Fruit fly (Drosophila melanogaster) whole organism, prepupa: Measurements from ENCODE around the gene MKP-4.

Experiments
- CG10631 ChIP-seq: fragments of 200-800 bp; sonication (Bioruptor generic); optimal IDR thresholded peaks from 2 replicates; lab custom pipeline; 2016; ENCODE audit warnings: missing biosample characterization, missing genetic modification characterization
- CG10669 ChIP-seq: fragments of 200-800 bp; sonication (Bioruptor generic); optimal IDR thresholded peaks from 3 replicates; lab custom pipeline; 2018; ENCODE audit warnings: missing biosample characterization, mild to moderate bottlenecking, missing genetic modification characterization, moderate library complexity
- CG11762 ChIP-seq: fragments of 200-800 bp; sonication (Bioruptor generic); optimal IDR thresholded peaks from 3 replicates; lab custom pipeline; 2016; ENCODE audit warnings: missing biosample characterization, missing genetic modification characterization; ENCODE audit not compliant: insufficient read depth
- CG11902 ChIP-seq: fragments of 200-800 bp; sonication (Bioruptor generic); optimal IDR thresholded peaks from 3 replicates; lab custom pipeline; 2016; ENCODE audit warnings: missing biosample characterization, missing genetic modification characterization
- CG15336 ChIP-seq: fragments of 200-800 bp; sonication (Bioruptor generic); IDR thresholded peaks from 2 replicates; pipeline ENCODE4 v1.3.6; 2022; ENCODE audit warnings: missing biosample characterization, missing genetic modification characterization
- CG1621 ChIP-seq: fragments of 200-800 bp; sonication (Bioruptor generic); optimal IDR thresholded peaks from 3 replicates; lab custom pipeline; 2018; ENCODE audit warnings: missing biosample characterization, mild to moderate bottlenecking, missing genetic modification characterization
- CG16779 ChIP-seq: fragments of 200-800 bp; sonication (Bioruptor generic); optimal IDR thresholded peaks from 3 replicates; lab custom pipeline; 2017; ENCODE audit warnings: missing biosample characterization, mild to moderate bottlenecking, missing genetic modification characterization
- CG31627 ChIP-seq: fragments of 200-800 bp; sonication (Bioruptor generic); optimal IDR thresholded peaks from 3 replicates; lab custom pipeline; 2016; ENCODE audit warnings: missing biosample characterization, missing genetic modification characterization
- CG32006 ChIP-seq: fragments of 200-800 bp; sonication (Bioruptor generic); optimal IDR thresholded peaks from 3 replicates; lab custom pipeline; 2017; ENCODE audit warnings: missing biosample characterization, mild to moderate bottlenecking, missing genetic modification characterization
- CG34406 ChIP-seq: fragments of 200-800 bp; sonication (Bioruptor generic); optimal IDR thresholded peaks from 3 replicates; lab custom pipeline; 2016; ENCODE audit warnings: missing biosample characterization, missing genetic modification characterization
- CG3919 ChIP-seq: fragments of 200-800 bp; sonication (Bioruptor generic); optimal IDR thresholded peaks from 3 replicates; lab custom pipeline; 2016; ENCODE audit warnings: missing biosample characterization, missing genetic modification characterization
- CG4318 ChIP-seq: fragments of 200-800 bp; sonication (Bioruptor generic); optimal IDR thresholded peaks from 3 replicates; lab custom pipeline; 2017; ENCODE audit warnings: missing biosample characterization, mild to moderate bottlenecking, missing genetic modification characterization
- CG6276 ChIP-seq: fragments of 200-800 bp; sonication (Bioruptor generic); optimal IDR thresholded peaks from 2 replicates; lab custom pipeline; 2017; ENCODE audit warnings: missing biosample characterization, mild to moderate bottlenecking, missing genetic modification characterization
- CG6792 ChIP-seq: fragments of 200-800 bp; sonication (Bioruptor generic); optimal IDR thresholded peaks from 3 replicates; lab custom pipeline; 2016; ENCODE audit warnings: missing biosample characterization, missing genetic modification characterization
- CG6808 ChIP-seq: fragments of 200-800 bp; sonication (Bioruptor generic); optimal IDR thresholded peaks from 3 replicates; lab custom pipeline; 2017; ENCODE audit warnings: missing biosample characterization, missing genetic modification characterization, mild to moderate bottlenecking, moderate library complexity, missing genetic modification reagents
- CG6854 ChIP-seq: fragments of 200-800 bp; sonication (Bioruptor generic); optimal IDR thresholded peaks from 2 replicates; lab custom pipeline; 2017; ENCODE audit warnings: missing biosample characterization, mild to moderate bottlenecking, missing genetic modification characterization
- CG7368 ChIP-seq: fragments of 200-800 bp; sonication (Bioruptor generic); optimal IDR thresholded peaks from 3 replicates; lab custom pipeline; 2016; ENCODE audit warnings: missing biosample characterization, missing genetic modification characterization
- CG8119 ChIP-seq: fragments of 200-800 bp; sonication (Bioruptor generic); IDR thresholded peaks from 3 replicates; pipeline ENCODE4 v1.3.6; 2022; ENCODE audit warnings: missing biosample characterization, missing genetic modification characterization
- CG8319 ChIP-seq: fragments of 200-800 bp; sonication (Bioruptor generic); optimal IDR thresholded peaks from 3 replicates; lab custom pipeline; 2016; ENCODE audit warnings: missing biosample characterization, missing genetic modification characterization
- CG8632 ChIP-seq: fragments of 200-800 bp; sonication (Bioruptor generic); optimal IDR thresholded peaks from 3 replicates; lab custom pipeline; 2016; ENCODE audit warnings: missing biosample characterization, missing genetic modification characterization
- CG9139 ChIP-seq: fragments of 200-800 bp; sonication (Bioruptor generic); optimal IDR thresholded peaks from 3 replicates; lab custom pipeline; 2017; ENCODE audit warnings: missing biosample characterization, mild to moderate bottlenecking, missing genetic modification characterization
- Eip75B ChIP-seq: fragments of 200-800 bp; sonication (Bioruptor generic); optimal IDR thresholded peaks from 3 replicates; lab custom pipeline; 2016; ENCODE audit warnings: missing biosample characterization, missing genetic modification characterization
- Eip78C ChIP-seq: fragments of 200-800 bp; sonication (Bioruptor generic); peaks from one replicate; lab custom pipeline; 2016; ENCODE audit warnings: missing biosample characterization, missing genetic modification characterization
- Eip93F ChIP-seq: fragments of 200-800 bp; sonication (Bioruptor generic); optimal IDR thresholded peaks from 2 replicates; lab custom pipeline; 2016; ENCODE audit warnings: missing biosample characterization, mild to moderate bottlenecking, missing genetic modification characterization
- Ets21C ChIP-seq: fragments of 200-800 bp; sonication (Bioruptor generic); optimal IDR thresholded peaks from 3 replicates; lab custom pipeline; 2016; ENCODE audit warnings: missing biosample characterization, missing genetic modification characterization
- Ets96B ChIP-seq: fragments of 200-800 bp; optimal IDR thresholded peaks from 2 replicates; lab custom pipeline; 2019; ENCODE audit warnings: missing biosample characterization, mild to moderate bottlenecking, missing genetic modification characterization, moderate library complexity
- Gug ChIP-seq: fragments of 200-800 bp; sonication (Bioruptor generic); IDR thresholded peaks from 2 replicates; pipeline ENCODE4 v1.3.6; 2022; ENCODE audit warnings: missing biosample characterization, missing genetic modification characterization
- Hr38 ChIP-seq: sonication (Bioruptor generic); optimal IDR thresholded peaks from 2 replicates; lab custom pipeline; 2016; ENCODE audit warnings: missing biosample characterization, missing genetic modification characterization
- Hr39 ChIP-seq: fragments of 200-800 bp; sonication (Bioruptor generic); optimal IDR thresholded peaks from 2 replicates; lab custom pipeline; 2016; ENCODE audit warnings: missing biosample characterization, missing genetic modification characterization
- Hr4 ChIP-seq: fragments of 200-800 bp; sonication (Bioruptor generic); optimal IDR thresholded peaks from 3 replicates; lab custom pipeline; 2016; ENCODE audit warnings: missing biosample characterization, missing genetic modification characterization
- Met ChIP-seq: fragments of 200-800 bp; sonication (Bioruptor generic); optimal IDR thresholded peaks from 3 replicates; lab custom pipeline; 2016; ENCODE audit warnings: missing biosample characterization, missing genetic modification characterization
- Smox ChIP-seq: fragments of 200-800 bp; sonication (Bioruptor generic); optimal IDR thresholded peaks from 3 replicates; lab custom pipeline; 2016; ENCODE audit warnings: missing biosample characterization, missing genetic modification characterization
- Sox14 ChIP-seq: fragments of 200-800 bp; sonication (Bioruptor generic); optimal IDR thresholded peaks from 3 replicates; lab custom pipeline; 2016; ENCODE audit warnings: missing biosample characterization, missing genetic modification characterization
- Sox15 ChIP-seq: fragments of 200-800 bp; sonication (Bioruptor generic); optimal IDR thresholded peaks from 3 replicates; lab custom pipeline; 2016; ENCODE audit warnings: missing biosample characterization, missing genetic modification characterization
- acj6 ChIP-seq: fragments of 200-800 bp; sonication (Bioruptor generic); optimal IDR thresholded peaks from 3 replicates; lab custom pipeline; 2016; ENCODE audit warnings: missing biosample characterization, missing genetic modification characterization
- dsx ChIP-seq: fragments of 200-800 bp; optimal IDR thresholded peaks from 3 replicates; lab custom pipeline; 2019; ENCODE audit warnings: missing biosample characterization, mild to moderate bottlenecking, missing genetic modification characterization, moderate library complexity; ENCODE audit not compliant: poor library complexity, severe bottlenecking
- eg ChIP-seq: fragments of 200-800 bp; sonication (Bioruptor generic); IDR thresholded peaks from 3 replicates; pipeline ENCODE4 v1.3.6; 2022; ENCODE audit warnings: missing biosample characterization, missing genetic modification characterization
- fd59A ChIP-seq: fragments of 200-800 bp; sonication (Bioruptor generic); optimal IDR thresholded peaks from 2 replicates; lab custom pipeline; 2017; ENCODE audit warnings: missing biosample characterization, mild to moderate bottlenecking, missing genetic modification characterization, missing genetic modification reagents
- fd85E ChIP-seq: fragments of 200-800 bp; sonication (Bioruptor generic); optimal IDR thresholded peaks from 3 replicates; lab custom pipeline; 2016; ENCODE audit warnings: missing biosample characterization, missing genetic modification characterization
- fkh ChIP-seq: fragments of 200-800 bp; sonication (Bioruptor generic); optimal IDR thresholded peaks from 3 replicates; lab custom pipeline; 2017; ENCODE audit warnings: missing biosample characterization, mild to moderate bottlenecking, missing genetic modification characterization, moderate library complexity
- lz ChIP-seq: fragments of 200-800 bp; sonication (Bioruptor generic); optimal IDR thresholded peaks from 3 replicates; lab custom pipeline; 2016; ENCODE audit warnings: missing biosample characterization, missing genetic modification characterization
- net ChIP-seq: fragments of 200-800 bp; sonication (Bioruptor generic); optimal IDR thresholded peaks from 3 replicates; lab custom pipeline; 2016; ENCODE audit warnings: missing biosample characterization, missing genetic modification characterization
- pdm3 ChIP-seq: fragments of 200-800 bp; sonication (Bioruptor generic); optimal IDR thresholded peaks from 3 replicates; lab custom pipeline; 2016; ENCODE audit warnings: missing biosample characterization, missing genetic modification characterization
- salr ChIP-seq, 2 experiments: fragments of 200-800 bp; sonication (Bioruptor generic); optimal IDR thresholded peaks; 3 replicates each; lab custom pipeline; 2016 to 2018; ENCODE audit warnings: missing biosample characterization in 2 of 2, missing genetic modification characterization in 2 of 2, mild to moderate bottlenecking in 1 of 2
- spab ChIP-seq: fragments of 200-800 bp; sonication (Bioruptor generic); optimal IDR thresholded peaks from 2 replicates; lab custom pipeline; 2017; ENCODE audit warnings: missing biosample characterization, mild to moderate bottlenecking, missing genetic modification characterization, missing genetic modification reagents
- svp ChIP-seq: fragments of 200-800 bp; sonication (Bioruptor generic); peaks from one replicate; lab custom pipeline; 2016; ENCODE audit warnings: missing biosample characterization, missing genetic modification characterization
- topi ChIP-seq: fragments of 200-800 bp; sonication (Bioruptor generic); optimal IDR thresholded peaks from 3 replicates; lab custom pipeline; 2016; ENCODE audit warnings: missing biosample characterization, missing genetic modification characterization
- vri ChIP-seq: fragments of 200-800 bp; sonication (Bioruptor generic); optimal IDR thresholded peaks from 3 replicates; lab custom pipeline; 2016; ENCODE audit warnings: missing biosample characterization, mild to moderate bottlenecking, missing genetic modification characterization

The MKP-4 gene

dm6 chrX:19665684-19666141, 42.8 kb downstream of the MKP-4 start (continued):
- TF ChIP-seq Eip75B (GFP tag; lab: Kevin White, UChicago) (peak; percentile 28), fd85E (GFP tag; lab: Kevin White, UChicago) (no peak), spab (GFP tag; lab: Kevin White, UChicago) (no peak), acj6 (GFP tag; lab: Kevin White, UChicago) (peak; percentile 20), pdm3 (GFP tag; lab: Kevin White, UChicago) (peak; percentile 36), Hr38 (no peak), Sox15 (no peak), CG6792 (GFP tag; lab: Kevin White, UChicago) (peak; percentile 30), CG15336 (GFP tag; lab: Robert Waterston, UW) (peak; percentile 28; the same call in 1 of the 2 replicates), CG8319 (GFP tag; lab: Kevin White, UChicago) (no peak), CG16779 (peak; percentile 45), CG8632 (GFP tag; lab: Kevin White, UChicago) (no peak), Smox (GFP tag; lab: Kevin White, UChicago) (peak; percentile 7), eg (GFP tag; lab: Robert Waterston, UW) (peak; percentile 80), Hr39 (GFP tag; lab: Kevin White, UChicago) (peak; percentile 50), Eip93F (GFP tag; lab: Kevin White, UChicago) (no peak), CG31627 (GFP tag; lab: Kevin White, UChicago) (peak; percentile 56), CG9139 (no peak), fd59A (no peak), CG6808 (no peak), CG10669 (GFP tag; lab: Kevin White, UChicago) (peak; percentile 22), CG4318 (GFP tag; lab: Kevin White, UChicago) (no peak), CG3919 (GFP tag; lab: Kevin White, UChicago) (peak; percentile 46), fkh (no peak), vri (peak; percentile 7), CG11902 (peak; percentile 92)
- TF ChIP-seq, all 60 proteins: peak for 38

dm6 chrX:19666991-19667409, 44.1 kb downstream of the MKP-4 start, which contains the start of gene Zw:
Gene Zw, plus strand, starts transcription at chrX:19667252.
- TF ChIP-seq CG6854 (GFP tag; lab: Kevin White, UChicago) (peak; percentile 33), Hr4 (GFP tag; lab: Kevin White, UChicago) (peak; percentile 59), Ets96B (tag; lab: Kevin White, UChicago) (peak; percentile 38), acj6 (GFP tag; lab: Kevin White, UChicago) (peak; percentile 41), Hr39 (GFP tag; lab: Kevin White, UChicago) (peak; percentile 73), dsx (GFP tag; lab: Kevin White, UChicago) (peak; percentile 6), CG6792 (GFP tag; lab: Kevin White, UChicago) (peak; percentile 49), pdm3 (GFP tag; lab: Kevin White, UChicago) (peak; percentile 67), CG8319 (GFP tag; lab: Kevin White, UChicago) (no peak), spab (GFP tag; lab: Kevin White, UChicago) (peak; percentile 2), CG10669 (GFP tag; lab: Kevin White, UChicago) (peak; percentile 40), vri (peak; percentile 55), topi (GFP tag; lab: Kevin White, UChicago) (peak; percentile 66), CG32006 (GFP tag; lab: Kevin White, UChicago) (peak; percentile 55), CG1621 (tag; lab: Kevin White, UChicago) (peak; percentile 2), Eip78C (GFP tag; lab: Kevin White, UChicago) (peak; percentile 76), CG4318 (GFP tag; lab: Kevin White, UChicago) (peak; percentile 17), CG3919 (GFP tag; lab: Kevin White, UChicago) (peak; percentile 49), fkh (peak; percentile 44), net (GFP tag; lab: Kevin White, UChicago) (peak; percentile 44), Sox14 (GFP tag; lab: Kevin White, UChicago) (peak; percentile 65), Met (GFP tag; lab: Kevin White, UChicago) (peak; percentile 72), CG10631 (GFP tag; lab: Kevin White, UChicago) (no peak), CG8632 (GFP tag; lab: Kevin White, UChicago) (peak; percentile 36), Gug (GFP tag; lab: Robert Waterston, UW) (peak; percentile 49; the same call in 1 of the 2 replicates), svp (GFP tag; lab: Kevin White, UChicago) (peak; percentile 91), CG8119 (GFP tag; lab: Robert Waterston, UW) (no peak), Sox15 (peak; percentile 19), CG11762 (peak; percentile 18), CG9139 (no peak), CG7368 (peak; percentile 4), CG16779 (peak; percentile 19), Ets21C (GFP tag; lab: Kevin White, UChicago) (peak; percentile 60), lz (GFP tag; lab: Kevin White, UChicago) (peak; percentile 67), salr (GFP tag; optimal IDR thresholded peaks at IDR 0.05; lab: Kevin White, UChicago) (peak in 1 of 2 experiments; percentile 30), CG34406 (peak; percentile 4), eg (GFP tag; lab: Robert Waterston, UW) (peak; percentile 74), CG6276 (GFP tag; lab: Kevin White, UChicago) (no peak)
